Fruit fly (Drosophila melanogaster): ENCODE measurements around the gene CG34140.

The CG34140 gene

DNA sequence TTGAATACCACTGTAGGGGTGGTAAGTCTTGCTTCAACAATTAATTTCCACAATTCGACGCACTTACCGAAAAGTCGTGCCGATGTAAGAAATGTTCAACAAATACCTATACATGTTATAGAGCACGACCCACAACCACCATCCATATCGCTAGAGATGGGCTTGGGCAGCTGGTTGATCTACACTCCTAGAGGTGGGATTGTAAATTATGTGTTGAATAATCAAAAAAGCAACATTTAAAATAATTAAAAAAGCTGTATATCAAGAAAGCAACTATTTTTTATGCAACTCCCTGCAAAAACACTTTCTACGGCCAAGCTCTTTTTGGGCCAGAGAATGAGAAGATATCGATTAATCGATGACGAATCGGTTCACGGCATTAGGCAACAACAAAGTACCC is at the start of gene CG34140, which contains the start of the genes Mkp and Mtch:
Gene CG34140 (minus strand): TSS at position 174 of the 400 bp plus-strand sequence.
Gene Mkp (minus strand): TSS at position 290 of the 400 bp plus-strand sequence.
Gene Mtch (plus strand): TSS at position 376 of the 400 bp plus-strand sequence.
- TF ChIP-seq Sin3A (optimal IDR thresholded peaks at IDR 0.05) = no peak
- no peak for TF ChIP-seq psq (optimal IDR thresholded peaks at IDR 0.05)
- TF ChIP-seq insv (optimal IDR thresholded peaks at IDR 0.05) = no peak
- no peak for TF ChIP-seq ttk (optimal IDR thresholded peaks at IDR 0.05)
- no peak for TF ChIP-seq h (optimal IDR thresholded peaks at IDR 0.05)
- TF ChIP-seq Myc (optimal IDR thresholded peaks at IDR 0.05) = no peak

DNA sequence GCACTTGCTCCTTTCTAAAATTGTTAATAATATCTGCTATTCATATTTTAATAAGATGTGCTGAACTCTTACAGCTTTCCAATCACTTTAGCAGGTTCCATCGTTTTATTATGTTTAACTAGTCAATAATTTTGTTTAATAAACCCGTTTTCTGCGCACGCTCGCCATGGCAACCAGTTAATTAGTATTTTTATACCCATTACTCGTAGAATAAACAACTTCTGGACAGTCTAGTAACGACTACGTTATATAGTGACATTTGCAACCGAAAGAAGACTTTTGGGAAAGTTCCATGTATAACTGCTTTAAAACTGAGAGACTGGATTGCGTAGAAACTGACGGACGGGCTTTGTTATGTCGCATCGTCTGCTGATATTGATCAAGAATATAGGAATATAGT is 49.0 kb upstream of the CG34140 start, which contains the start of gene CG34453:
Gene CG34453 (minus strand): TSS at position 101 of the 400 bp plus-strand sequence.
- no peak for TF ChIP-seq Myc (optimal IDR thresholded peaks at IDR 0.05)
- no peak for TF ChIP-seq ttk (optimal IDR thresholded peaks at IDR 0.05)
- no peak for TF ChIP-seq psq (optimal IDR thresholded peaks at IDR 0.05)
- no peak for TF ChIP-seq h (optimal IDR thresholded peaks at IDR 0.05)
- TF ChIP-seq Sin3A (optimal IDR thresholded peaks at IDR 0.05) = no peak

dm6 chr3L:232267-232666 is 48.0 kb upstream of the CG34140 start, which contains the start of gene CG34454:
TSS of gene CG34454 (minus strand) at chr3L:232350.
- no peak for TF ChIP-seq psq (optimal IDR thresholded peaks at IDR 0.05)
- TF ChIP-seq Sin3A (optimal IDR thresholded peaks at IDR 0.05) = no peak
- no peak for TF ChIP-seq ttk (optimal IDR thresholded peaks at IDR 0.05)
- no peak for TF ChIP-seq h (optimal IDR thresholded peaks at IDR 0.05)
- TF ChIP-seq Myc (optimal IDR thresholded peaks at IDR 0.05) = no peak
- no peak for TF ChIP-seq insv (optimal IDR thresholded peaks at IDR 0.05)

DNA sequence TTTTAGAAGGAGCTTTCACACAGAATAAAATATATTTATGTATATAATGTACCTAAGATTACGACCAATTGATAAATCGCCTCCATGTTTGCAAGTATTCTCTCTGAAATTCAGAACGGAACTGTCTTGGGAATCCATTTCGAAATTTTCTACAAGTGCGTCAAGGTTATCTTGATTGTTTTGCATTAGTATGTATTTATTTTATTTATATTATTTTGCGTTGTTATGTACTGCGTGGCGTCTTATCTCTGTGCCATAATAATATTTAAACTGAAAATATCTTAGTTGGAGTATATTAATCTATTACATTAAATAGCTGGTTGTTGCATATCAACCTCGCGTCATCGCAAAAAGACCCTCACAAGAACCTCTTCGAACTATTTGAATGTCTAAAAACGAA is 47.3 kb upstream of the CG34140 start, which contains the start of gene CG42846:
Gene CG42846 (minus strand): TSS at position 101 of the 400 bp plus-strand sequence.
- no peak for TF ChIP-seq psq (optimal IDR thresholded peaks at IDR 0.05)
- no peak for TF ChIP-seq ttk (optimal IDR thresholded peaks at IDR 0.05)
- TF ChIP-seq insv (optimal IDR thresholded peaks at IDR 0.05) = no peak
- TF ChIP-seq Myc (optimal IDR thresholded peaks at IDR 0.05) = no peak
- no peak for TF ChIP-seq h (optimal IDR thresholded peaks at IDR 0.05)
- no peak for TF ChIP-seq Sin3A (optimal IDR thresholded peaks at IDR 0.05)

DNA sequence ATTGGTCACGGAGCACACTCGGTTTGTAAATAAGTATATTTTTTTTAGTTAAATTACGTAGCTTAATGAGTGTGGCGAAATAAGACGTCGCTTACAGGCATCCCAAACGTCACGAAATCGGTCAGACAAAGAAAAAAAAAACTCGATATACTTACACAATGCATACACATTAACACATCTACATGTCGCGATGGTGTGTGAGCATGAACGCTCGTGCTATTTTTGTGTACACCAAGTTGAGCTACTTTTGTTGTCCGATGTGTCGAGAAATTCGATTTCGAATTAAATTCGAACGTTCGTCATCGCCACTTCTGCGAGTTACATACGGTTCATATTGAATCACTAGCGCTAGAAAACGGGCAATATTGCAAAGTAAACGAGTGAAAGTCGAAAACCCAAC is 40.9 kb upstream of the CG34140 start:
- no peak for TF ChIP-seq h (optimal IDR thresholded peaks at IDR 0.05)
- TF ChIP-seq Myc (optimal IDR thresholded peaks at IDR 0.05) = no peak

- TF ChIP-seq psq (optimal IDR thresholded peaks at IDR 0.05) (no peak), Sin3A (optimal IDR thresholded peaks at IDR 0.05) (no peak), insv (optimal IDR thresholded peaks at IDR 0.05) (no peak), Myc (optimal IDR thresholded peaks at IDR 0.05) (no peak), ttk (optimal IDR thresholded peaks at IDR 0.05) (no peak), h (optimal IDR thresholded peaks at IDR 0.05) (no peak)
Measured at dm6 chr3L:224004-224951, 40.1 kb upstream of the CG34140 start.

dm6 chr3L:223019-223902 is 39.0 kb upstream of the CG34140 start, which contains the start of the genes pyx and CG33229:
TSS of gene pyx (minus strand) at chr3L:223069.
TSS of gene CG33229 (plus strand) at chr3L:223852.
- TF ChIP-seq Sin3A (optimal IDR thresholded peaks at IDR 0.05) (no peak), h (optimal IDR thresholded peaks at IDR 0.05) (no peak), ttk (optimal IDR thresholded peaks at IDR 0.05) (no peak), Myc (optimal IDR thresholded peaks at IDR 0.05) (no peak), psq (optimal IDR thresholded peaks at IDR 0.05) (no peak), insv (optimal IDR thresholded peaks at IDR 0.05) (no peak)

dm6 chr3L:217480-218118 is 33.4 kb upstream of the CG34140 start, which contains the start of gene CG13877:
TSS of gene CG13877 (plus strand) at chr3L:218068.
- TF ChIP-seq Myc (optimal IDR thresholded peaks at IDR 0.05) (no peak), ttk (optimal IDR thresholded peaks at IDR 0.05) (no peak), h (optimal IDR thresholded peaks at IDR 0.05) (no peak), insv (optimal IDR thresholded peaks at IDR 0.05) (no peak), Sin3A (optimal IDR thresholded peaks at IDR 0.05) (no peak), psq (optimal IDR thresholded peaks at IDR 0.05) (no peak)

DNA sequence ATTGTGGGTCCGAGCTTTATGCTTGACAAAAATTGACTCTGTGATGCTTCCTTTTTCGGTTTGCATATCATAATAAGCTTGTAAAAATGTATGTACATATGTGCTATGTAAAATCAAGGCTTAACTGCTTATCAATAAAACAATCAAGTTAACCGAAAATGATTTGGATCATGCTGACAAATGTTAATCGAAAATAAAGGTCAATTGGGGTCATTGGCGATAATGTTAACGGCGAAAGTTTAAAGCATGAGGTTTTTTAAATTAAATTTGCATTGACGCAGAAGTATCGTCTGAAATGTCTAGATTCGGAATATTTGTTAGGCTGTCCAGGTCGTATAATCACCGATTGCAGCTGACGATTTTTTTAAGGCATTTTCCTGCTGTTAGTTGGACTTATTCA is 32.1 kb upstream of the CG34140 start, which contains the start of gene Kaz1-ORFB:
Gene Kaz1-ORFB (plus strand): TSS at position 301 of the 400 bp plus-strand sequence.
- TF ChIP-seq h (optimal IDR thresholded peaks at IDR 0.05) = no peak
- no peak for TF ChIP-seq ttk (optimal IDR thresholded peaks at IDR 0.05)
- TF ChIP-seq psq (optimal IDR thresholded peaks at IDR 0.05) = no peak
- no peak for TF ChIP-seq Sin3A (optimal IDR thresholded peaks at IDR 0.05)
- TF ChIP-seq insv (optimal IDR thresholded peaks at IDR 0.05) = no peak
- TF ChIP-seq Myc (optimal IDR thresholded peaks at IDR 0.05) = no peak

DNA sequence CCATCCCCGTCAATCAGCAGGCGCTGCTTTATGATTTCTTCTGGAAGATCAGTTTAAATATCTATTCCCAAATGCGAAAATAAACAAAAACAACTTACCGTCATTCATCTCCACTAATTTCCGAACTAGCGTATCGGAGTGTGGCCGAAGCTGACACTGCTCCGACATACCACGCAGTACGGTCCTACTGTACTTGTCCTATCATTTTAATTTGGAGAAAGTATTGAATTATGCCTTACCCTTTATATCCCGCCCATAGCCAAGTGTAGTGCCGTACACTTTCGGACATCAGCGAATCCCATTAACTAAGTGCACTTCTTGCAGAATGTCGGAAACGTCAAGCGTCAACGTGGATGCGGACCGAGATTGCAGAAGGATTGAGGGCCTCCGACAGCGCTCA is 28.3 kb upstream of the CG34140 start, which contains the start of the genes thoc7 and Dis3l2:
Gene thoc7 (minus strand): TSS at position 168 of the 400 bp plus-strand sequence.
Gene Dis3l2 (plus strand): TSS at position 190 of the 400 bp plus-strand sequence.
- TF ChIP-seq Myc (optimal IDR thresholded peaks at IDR 0.05) = no peak
- TF ChIP-seq psq (optimal IDR thresholded peaks at IDR 0.05) = no peak
- no peak for TF ChIP-seq ttk (optimal IDR thresholded peaks at IDR 0.05)
- no peak for TF ChIP-seq insv (optimal IDR thresholded peaks at IDR 0.05)

dm6 chr3L:211200-211599 is 27.0 kb upstream of the CG34140 start, which contains the start of gene Prp4k:
TSS of gene Prp4k (minus strand) at chr3L:211457.
- TF ChIP-seq Myc (optimal IDR thresholded peaks at IDR 0.05) = no peak
- no peak for TF ChIP-seq psq (optimal IDR thresholded peaks at IDR 0.05)
- no peak for TF ChIP-seq insv (optimal IDR thresholded peaks at IDR 0.05)
- TF ChIP-seq Sin3A (optimal IDR thresholded peaks at IDR 0.05) = no peak
- TF ChIP-seq h (optimal IDR thresholded peaks at IDR 0.05) = no peak

Data from Kc167 (cell line).